Worm (Caenorhabditis elegans): ENCODE data around the gene apc-17.

DNA sequence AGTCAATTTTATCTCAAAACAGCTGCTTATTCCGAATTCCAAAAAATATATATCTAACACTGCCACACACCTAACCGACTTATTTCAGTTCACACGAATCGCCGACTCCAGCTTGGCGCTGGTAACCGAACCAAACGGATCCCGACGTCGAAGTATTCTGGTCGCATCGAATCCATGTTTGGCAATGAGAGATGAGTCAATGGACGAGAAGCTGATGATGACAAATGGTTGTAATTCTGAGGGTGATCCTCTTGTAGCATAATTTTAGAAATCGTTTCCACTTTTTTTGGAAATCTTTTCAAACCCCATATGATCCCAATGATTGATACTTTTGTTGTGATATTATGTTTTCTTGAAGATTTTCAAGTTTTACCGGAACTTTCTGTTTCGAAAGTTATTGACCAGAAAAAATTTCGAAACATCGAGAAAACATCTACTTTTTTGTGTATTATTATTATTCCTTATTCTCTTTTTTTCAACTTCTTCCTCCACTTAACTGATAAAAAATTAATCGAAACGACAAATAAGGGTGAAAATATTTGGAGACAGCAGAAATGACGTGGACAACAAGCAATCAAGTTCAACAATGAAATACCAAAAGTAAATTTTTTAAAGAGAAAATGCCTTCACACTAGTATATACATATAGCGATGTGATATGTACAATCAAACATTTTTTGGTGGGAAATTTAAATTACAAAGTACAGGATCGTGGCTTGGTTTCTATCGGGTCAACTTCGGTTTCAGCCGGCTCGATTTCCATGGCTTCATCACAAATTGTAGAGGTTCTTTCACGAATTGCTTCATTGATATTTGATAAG is 42.1 kb downstream of the apc-17 start:
- no peak for TF ChIP-seq elt-1 (tag; optimal IDR thresholded peaks at IDR 0.05)
- TF ChIP-seq tbx-2 (tag; optimal IDR thresholded peaks at IDR 0.05): no peak
- TF ChIP-seq lin-39 (tag; optimal IDR thresholded peaks at IDR 0.05): no peak
- peak; percentile 71 for TF ChIP-seq nhr-77 (tag; optimal IDR thresholded peaks at IDR 0.05)
- TF ChIP-seq skn-1 (tag; optimal IDR thresholded peaks at IDR 0.05): no peak
- no peak for TF ChIP-seq fkh-10 (GFP tag; optimal IDR thresholded peaks at IDR 0.05)
- TF ChIP-seq nhr-28 (tag; optimal IDR thresholded peaks at IDR 0.05): no peak
- no peak for TF ChIP-seq unc-62 (GFP tag; optimal IDR thresholded peaks at IDR 0.05)
- TF ChIP-seq ama-1 (optimal IDR thresholded peaks at IDR 0.05): peak; percentile 78
- TF ChIP-seq nhr-23 (tag; optimal IDR thresholded peaks at IDR 0.05): no peak
- TF ChIP-seq sea-2 (GFP tag; optimal IDR thresholded peaks at IDR 0.05): no peak
- no peak for TF ChIP-seq snpc-4 (tag; optimal IDR thresholded peaks at IDR 0.05)
- no peak for TF ChIP-seq zag-1 (tag; optimal IDR thresholded peaks at IDR 0.05)

All from whole organism, L3 larva.